Fruit fly (Drosophila melanogaster) whole organism, embryonic: ENCODE measurements around the gene COX7AL2.

ENCODE experiments used
- Aef1 ChIP-seq: fragments of 200-800 bp; sonication (Bioruptor generic); IDR thresholded peaks from 3 replicates; pipeline ENCODE4 v1.3.6; 2022; ENCODE audit warnings: missing biosample characterization, missing genetic modification characterization
- Atf3 ChIP-seq: fragments of 200-800 bp; sonication (Bioruptor generic); optimal IDR thresholded peaks from 3 replicates; lab custom pipeline; 2016; ENCODE audit warnings: missing biosample characterization, missing genetic modification characterization
- BEAF-32 ChIP-seq: fragments of 200-800 bp; sonication (Bioruptor generic); optimal IDR thresholded peaks from 3 replicates; lab custom pipeline; 2017; ENCODE audit warnings: missing biosample characterization, missing genetic modification characterization, mild to moderate bottlenecking, moderate library complexity, missing genetic modification reagents
- C15 ChIP-seq: fragments of 200-800 bp; sonication (Bioruptor generic); IDR thresholded peaks from 3 replicates; pipeline ENCODE4 v1.3.6; 2022; ENCODE audit warnings: missing biosample characterization, missing genetic modification characterization
- CG11398 ChIP-seq: fragments of 200-800 bp; sonication (Bioruptor generic); optimal IDR thresholded peaks from 2 replicates; lab custom pipeline; 2016; ENCODE audit warnings: missing biosample characterization, missing genetic modification characterization
- CG12391 ChIP-seq: fragments of 200-800 bp; sonication (Bioruptor generic); optimal IDR thresholded peaks from 3 replicates; lab custom pipeline; 2018; ENCODE audit warnings: missing biosample characterization, mild to moderate bottlenecking, missing genetic modification characterization, moderate library complexity
- CG12659 ChIP-seq: fragments of 200-800 bp; sonication (Bioruptor generic); optimal IDR thresholded peaks from 3 replicates; lab custom pipeline; 2017; ENCODE audit warnings: mild to moderate bottlenecking, missing biosample characterization, missing genetic modification reagents, missing genetic modification characterization
- CG13894 ChIP-seq: fragments of 200-800 bp; sonication (Bioruptor generic); optimal IDR thresholded peaks from 3 replicates; lab custom pipeline; 2018; ENCODE audit warnings: missing biosample characterization, mild to moderate bottlenecking, missing genetic modification characterization, moderate library complexity
- CG15011 ChIP-seq: fragments of 200-800 bp; sonication (Bioruptor generic); optimal IDR thresholded peaks from 3 replicates; lab custom pipeline; 2018; ENCODE audit warnings: missing biosample characterization, mild to moderate bottlenecking, missing genetic modification characterization
- CG16779 ChIP-seq: fragments of 200-800 bp; sonication (Bioruptor generic); IDR thresholded peaks from 2 replicates; pipeline ENCODE4 v1.3.6; 2022; ENCODE audit warnings: missing biosample characterization, missing genetic modification characterization
- CG17568 ChIP-seq: fragments of 200-800 bp; sonication (Bioruptor generic); optimal IDR thresholded peaks from 2 replicates; lab custom pipeline; 2018; ENCODE audit warnings: missing biosample characterization, mild to moderate bottlenecking, missing genetic modification characterization, moderate library complexity
- CG2129 ChIP-seq: fragments of 200-800 bp; sonication (Bioruptor generic); IDR thresholded peaks from 2 replicates; pipeline ENCODE4 v1.3.6; 2022; ENCODE audit warnings: missing biosample characterization, missing genetic modification characterization; ENCODE audit not compliant: partially characterized antibody
- CG30020 ChIP-seq: fragments of 200-800 bp; optimal IDR thresholded peaks from 2 replicates; lab custom pipeline; 2019; ENCODE audit warnings: missing biosample characterization, mild to moderate bottlenecking, missing genetic modification characterization, moderate library complexity
- CG3726 ChIP-seq: fragments of 200-800 bp; sonication (Bioruptor generic); IDR thresholded peaks from 3 replicates; pipeline ENCODE4, ENCODE4 v1.3.6; 2022; ENCODE audit warnings: missing biosample characterization, missing genetic modification characterization
- CG4424 ChIP-seq: fragments of 200-800 bp; sonication (Bioruptor generic); optimal IDR thresholded peaks from 3 replicates; lab custom pipeline; 2016; ENCODE audit warnings: missing biosample characterization, missing genetic modification characterization
- CG4820 ChIP-seq: fragments of 200-800 bp; sonication (Bioruptor generic); optimal IDR thresholded peaks from 3 replicates; lab custom pipeline; 2016; ENCODE audit warnings: missing biosample characterization, missing genetic modification characterization
- CG5180 ChIP-seq: fragments of 200-800 bp; sonication (Bioruptor generic); optimal IDR thresholded peaks from 3 replicates; lab custom pipeline; 2017; ENCODE audit warnings: missing biosample characterization, missing genetic modification characterization, mild to moderate bottlenecking, moderate library complexity, missing genetic modification reagents
- CG6654 ChIP-seq: fragments of 200-800 bp; sonication (Bioruptor generic); optimal IDR thresholded peaks from 2 replicates; lab custom pipeline; 2017; ENCODE audit warnings: missing biosample characterization, mild to moderate bottlenecking, missing genetic modification characterization
- CG6765 ChIP-seq: fragments of 200-800 bp; sonication (Bioruptor generic); optimal IDR thresholded peaks from 3 replicates; lab custom pipeline; 2017; ENCODE audit warnings: missing biosample characterization, mild to moderate bottlenecking, missing genetic modification characterization
- CG6854 ChIP-seq: fragments of 200-800 bp; sonication (Bioruptor generic); optimal IDR thresholded peaks from 3 replicates; lab custom pipeline; 2017; ENCODE audit warnings: missing biosample characterization, mild to moderate bottlenecking, missing genetic modification characterization
- CG8281 ChIP-seq: fragments of 200-800 bp; sonication (Bioruptor generic); optimal IDR thresholded peaks from 2 replicates; lab custom pipeline; 2018; ENCODE audit warnings: missing biosample characterization, mild to moderate bottlenecking, missing genetic modification characterization, moderate library complexity
- CG8388 ChIP-seq: fragments of 200-800 bp; sonication (Bioruptor generic); optimal IDR thresholded peaks from 2 replicates; lab custom pipeline; 2019; ENCODE audit warnings: missing biosample characterization, mild to moderate bottlenecking, missing genetic modification characterization, moderate library complexity
- CG8924 ChIP-seq: fragments of 200-800 bp; optimal IDR thresholded peaks from 3 replicates; lab custom pipeline; 2019; ENCODE audit warnings: missing biosample characterization, mild to moderate bottlenecking, missing genetic modification characterization, moderate library complexity
- CG9876 ChIP-seq: fragments of 200-800 bp; sonication (Bioruptor generic); optimal IDR thresholded peaks from 2 replicates; lab custom pipeline; 2016; ENCODE audit warnings: missing biosample characterization, missing genetic modification characterization
- Chrac-16 ChIP-seq: fragments of 200-800 bp; sonication (Bioruptor generic); optimal IDR thresholded peaks from 3 replicates; lab custom pipeline; 2016; ENCODE audit warnings: missing biosample characterization, missing genetic modification characterization
- Dp ChIP-seq: fragments of 200-800 bp; sonication (Bioruptor generic); optimal IDR thresholded peaks from 2 replicates; lab custom pipeline; 2018; ENCODE audit warnings: missing biosample characterization, mild to moderate bottlenecking, missing genetic modification characterization, moderate library complexity
- Neu2 ChIP-seq: fragments of 200-800 bp; sonication (Bioruptor generic); optimal IDR thresholded peaks from 3 replicates; lab custom pipeline; 2016; ENCODE audit warnings: missing biosample characterization, missing genetic modification characterization, borderline replicate concordance
- Nf-YC ChIP-seq: fragments of 200-800 bp; optimal IDR thresholded peaks from 3 replicates; lab custom pipeline; 2019; ENCODE audit warnings: missing biosample characterization, mild to moderate bottlenecking, missing genetic modification characterization, moderate library complexity
- Optix ChIP-seq: fragments of 200-800 bp; sonication (Bioruptor generic); IDR thresholded peaks from 3 replicates; pipeline ENCODE4 v1.3.6; 2022; ENCODE audit warnings: missing biosample characterization, missing genetic modification characterization
- Spps ChIP-seq: fragments of 200-800 bp; sonication (Bioruptor generic); optimal IDR thresholded peaks from 2 replicates; lab custom pipeline; 2018; ENCODE audit warnings: missing biosample characterization, mild to moderate bottlenecking, missing genetic modification characterization
- Sry-δ ChIP-seq: fragments of 200-800 bp; sonication (Bioruptor generic); optimal IDR thresholded peaks from 2 replicates; lab custom pipeline; 2016; ENCODE audit warnings: missing biosample characterization, missing genetic modification characterization
- cato ChIP-seq: fragments of 200-800 bp; sonication (Bioruptor generic); optimal IDR thresholded peaks from 2 replicates; lab custom pipeline; 2016; ENCODE audit warnings: missing biosample characterization, missing genetic modification characterization, borderline replicate concordance
- dm ChIP-seq: fragments of 200-800 bp; sonication (Bioruptor generic); optimal IDR thresholded peaks from 3 replicates; lab custom pipeline; 2016; ENCODE audit warnings: missing biosample characterization, missing genetic modification characterization
- fd3F ChIP-seq: fragments of 200-800 bp; sonication (Bioruptor generic); optimal IDR thresholded peaks from 2 replicates; lab custom pipeline; 2018; ENCODE audit warnings: missing biosample characterization, mild to moderate bottlenecking, missing genetic modification characterization, moderate library complexity
- hb ChIP-seq: fragments of 200-800 bp; sonication (Bioruptor generic); IDR thresholded peaks from 3 replicates; pipeline ENCODE4 v1.3.6; 2022; ENCODE audit warnings: missing biosample characterization, missing genetic modification characterization; ENCODE audit not compliant: partially characterized antibody
- her ChIP-seq: fragments of 200-800 bp; sonication (Bioruptor generic); optimal IDR thresholded peaks from 2 replicates; lab custom pipeline; 2016; ENCODE audit warnings: missing biosample characterization, missing genetic modification characterization
- insv ChIP-seq, 2 experiments: fragments of 200-800 bp; sonication (Bioruptor generic); optimal IDR thresholded peaks; 3 replicates each; lab custom pipeline; 2016 to 2018; ENCODE audit warnings: missing biosample characterization in 2 of 2, missing genetic modification characterization in 2 of 2
- jumu ChIP-seq: fragments of 200-800 bp; sonication (Bioruptor generic); optimal IDR thresholded peaks from 3 replicates; lab custom pipeline; 2016; ENCODE audit warnings: missing biosample characterization, missing genetic modification characterization
- knrl ChIP-seq: fragments of 200-800 bp; sonication (Bioruptor generic); IDR thresholded peaks from 3 replicates; pipeline ENCODE4 v1.3.6; 2022; ENCODE audit warnings: missing biosample characterization, missing genetic modification characterization; ENCODE audit not compliant: partially characterized antibody
- lov ChIP-seq, 2 experiments: fragments of 200-800 bp in 1 of 2; fragments of >200 bp in 1 of 2; sonication (Bioruptor generic) in 1 of 2; IDR thresholded peaks in 1 of 2; optimal IDR thresholded peaks in 1 of 2; 2 replicates in 1 of 2; 3 replicates in 1 of 2; pipeline versions ENCODE4 v1.3.6 to Lab custom; 2017 to 2022; ENCODE audit warnings: missing biosample characterization in 1 of 2, missing genetic modification characterization in 1 of 2
- pzg ChIP-seq: fragments of 200-800 bp; sonication (Bioruptor generic); optimal IDR thresholded peaks from 3 replicates; lab custom pipeline; 2018; ENCODE audit warnings: missing biosample characterization, mild to moderate bottlenecking, missing genetic modification characterization, moderate library complexity
- repo ChIP-seq: fragments of 200-800 bp; sonication (Bioruptor generic); optimal IDR thresholded peaks from 2 replicates; lab custom pipeline; 2016; ENCODE audit warnings: missing biosample characterization, missing genetic modification characterization
- scrt ChIP-seq: fragments of 200-800 bp; sonication (Bioruptor generic); optimal IDR thresholded peaks from 2 replicates; lab custom pipeline; 2018; ENCODE audit warnings: missing biosample characterization, mild to moderate bottlenecking, missing genetic modification characterization, moderate library complexity
- slbo ChIP-seq: fragments of 200-800 bp; sonication (Bioruptor generic); IDR thresholded peaks from 2 replicates; pipeline ENCODE4 v1.3.6; 2022; ENCODE audit warnings: missing biosample characterization, missing genetic modification characterization
- sna ChIP-seq: fragments of 200-800 bp; sonication (Bioruptor generic); IDR thresholded peaks from 2 replicates; pipeline ENCODE4 v1.3.6; 2022; ENCODE audit warnings: missing biosample characterization, missing genetic modification characterization; ENCODE audit not compliant: partially characterized antibody
- sqz ChIP-seq: fragments of 200-800 bp; sonication (Bioruptor generic); optimal IDR thresholded peaks from 3 replicates; lab custom pipeline; 2018; ENCODE audit warnings: missing biosample characterization, mild to moderate bottlenecking, missing genetic modification characterization
- sug ChIP-seq: fragments of 200-800 bp; optimal IDR thresholded peaks from 2 replicates; lab custom pipeline; 2019; ENCODE audit warnings: missing biosample characterization, mild to moderate bottlenecking, missing genetic modification characterization, moderate library complexity
- trem ChIP-seq: fragments of 200-800 bp; optimal IDR thresholded peaks from 3 replicates; lab custom pipeline; 2019; ENCODE audit warnings: missing biosample characterization, mild to moderate bottlenecking, missing genetic modification characterization, moderate library complexity

COX7AL2 gene

dm6 chr2L:2198613-2199432, 1.1 kb upstream of the COX7AL2 start (continued):
- TF ChIP-seq sqz (GFP tag; lab: Kevin White, UChicago) (peak; percentile 78), Neu2 (GFP tag; lab: Kevin White, UChicago) (peak; percentile 31), CG15011 (GFP tag; lab: Kevin White, UChicago) (peak; percentile 76), CG12391 (tag; lab: Kevin White, UChicago) (peak; percentile 90), CG16779 (GFP tag; lab: Robert Waterston, UW) (no peak), Sry-δ (GFP tag; lab: Kevin White, UChicago) (peak; percentile 37), dm (GFP tag; lab: Kevin White, UChicago) (peak; percentile 74), fd3F (GFP tag; lab: Kevin White, UChicago) (peak; percentile 46), pzg (GFP tag; lab: Kevin White, UChicago) (no peak), trem (tag; lab: Kevin White, UChicago) (peak; percentile 65), CG8281 (tag; lab: Kevin White, UChicago) (peak; percentile 56), CG6854 (GFP tag; lab: Kevin White, UChicago) (peak; percentile 83), CG30020 (peak; percentile 26), jumu (GFP tag; lab: Kevin White, UChicago) (peak; percentile 90), Atf3 (GFP tag; lab: Kevin White, UChicago) (peak; percentile 87), her (GFP tag; lab: Kevin White, UChicago) (peak; percentile 84), sna (GFP tag; lab: Robert Waterston, UW) (no peak), CG4820 (GFP tag; lab: Kevin White, UChicago) (peak; percentile 90), knrl (GFP tag; lab: Robert Waterston, UW) (no peak), repo (peak; percentile 82), CG11398 (GFP tag; lab: Kevin White, UChicago) (peak; percentile 83), CG5180 (peak; percentile 43), slbo (GFP tag; lab: Robert Waterston, UW) (no peak), cato (GFP tag; lab: Kevin White, UChicago) (peak; percentile 70), C15 (GFP tag; lab: Robert Waterston, UW) (no peak), scrt (GFP tag; lab: Kevin White, UChicago) (peak; percentile 75), CG3726 (GFP tag; lab: Robert Waterston, UW) (no peak), CG6765 (peak; percentile 53), CG12659 (GFP tag; lab: Kevin White, UChicago) (peak; percentile 82), CG8924 (tag; lab: Kevin White, UChicago) (peak; percentile 87), BEAF-32 (no peak)

DNA sequence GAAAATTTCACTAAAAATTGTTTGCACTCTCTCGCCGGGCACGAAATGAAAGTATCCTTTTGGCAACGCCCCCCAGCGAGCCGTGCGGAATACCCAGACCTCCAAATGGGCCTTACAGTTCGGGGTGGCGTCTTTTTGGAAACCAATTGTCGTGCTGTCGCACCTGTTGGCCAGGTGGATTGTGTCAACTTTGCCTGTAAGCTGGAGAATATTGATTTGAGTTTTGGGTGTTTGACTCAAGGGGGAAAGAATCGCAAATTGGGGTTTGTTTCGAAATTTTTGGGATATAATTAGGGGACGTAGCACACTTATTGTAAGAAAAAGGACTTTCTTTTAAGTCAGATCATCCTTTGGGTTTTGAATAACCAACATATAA, 395 bp upstream of the COX7AL2 start:
- no peak for TF ChIP-seq CG4424 (GFP tag; lab: Kevin White, UChicago)
- TF ChIP-seq CG17568 (GFP tag; lab: Kevin White, UChicago) = no peak
- peak; percentile 52 for TF ChIP-seq scrt (GFP tag; lab: Kevin White, UChicago)
- TF ChIP-seq Dp (GFP tag; lab: Kevin White, UChicago) = no peak
- TF ChIP-seq CG2129 (GFP tag; lab: Robert Waterston, UW) = no peak
- no peak for TF ChIP-seq CG9876 (GFP tag; lab: Kevin White, UChicago)
- no peak for TF ChIP-seq insv (GFP tag; optimal IDR thresholded peaks at IDR 0.05; lab: Kevin White, UChicago)
- TF ChIP-seq CG13894 (tag; lab: Kevin White, UChicago) = peak; percentile 86
- TF ChIP-seq Optix = no peak
- no peak for TF ChIP-seq CG8388 (GFP tag; lab: Kevin White, UChicago)
- TF ChIP-seq Nf-YC (tag; lab: Kevin White, UChicago) = no peak
- TF ChIP-seq hb (GFP tag; lab: Robert Waterston, UW) = no peak
- no peak for TF ChIP-seq CG6654 (GFP tag; lab: Kevin White, UChicago)
- no peak for TF ChIP-seq Spps (tag; lab: Kevin White, UChicago)
- peak; percentile 83 for TF ChIP-seq sug (tag; lab: Kevin White, UChicago)
- TF ChIP-seq Aef1 = no peak
- no peak for TF ChIP-seq lov (optimal IDR thresholded peaks at IDR 0.05; lab: Kevin White, UChicago)
- TF ChIP-seq lov (GFP tag; IDR thresholded peaks at IDR 0.05; lab: Robert Waterston, UW) = no peak
- TF ChIP-seq Chrac-16 (GFP tag; lab: Kevin White, UChicago) = no peak
